Fruit fly (Drosophila melanogaster): ENCODE measurements around the gene gzl.

Gene gzl

DNA sequence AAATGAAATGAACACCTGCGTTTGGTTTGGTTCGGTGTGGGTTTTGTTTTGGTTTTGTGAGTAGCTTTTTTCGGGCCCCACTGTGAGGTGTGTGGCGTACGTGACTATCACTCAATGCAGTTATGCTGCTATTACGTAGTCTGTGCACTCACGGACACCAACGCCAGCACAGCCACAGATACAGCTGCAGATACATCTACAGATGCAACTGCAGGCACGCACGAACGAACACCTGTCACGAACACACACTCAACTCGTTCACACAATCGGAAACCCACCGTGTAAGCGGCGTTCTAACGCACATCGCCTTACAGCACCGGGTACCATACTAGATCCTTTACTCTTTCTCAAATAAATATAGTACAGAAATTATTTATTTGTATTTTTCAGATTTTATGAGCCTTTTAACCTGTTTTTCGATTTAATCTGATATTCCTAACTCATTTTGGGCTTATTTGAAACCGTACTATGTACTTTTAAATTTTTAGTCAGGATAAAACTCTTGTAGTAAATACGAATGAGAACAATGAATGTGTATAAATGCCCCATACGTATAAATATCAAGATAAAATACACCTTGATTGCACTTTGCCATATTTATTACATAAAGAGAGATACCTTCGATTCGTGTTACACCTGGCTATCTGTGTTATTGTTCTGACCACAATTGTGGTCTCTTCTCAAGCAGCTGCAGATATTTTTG, 42.9 kb downstream of the gzl start (continued):
- TF ChIP-seq CG5180 (GFP tag; optimal IDR thresholded peaks at IDR 0.05) (no peak), CG3838 (GFP tag; optimal IDR thresholded peaks at IDR 0.05) (no peak), tio (GFP tag; optimal IDR thresholded peaks at IDR 0.05) (peak; percentile 3), Poxn (GFP tag; IDR thresholded peaks at IDR 0.05) (no peak), Eip74EF (GFP tag; optimal IDR thresholded peaks at IDR 0.05) (no peak), trem (tag; optimal IDR thresholded peaks at IDR 0.05) (no peak), CG10654 (GFP tag; optimal IDR thresholded peaks at IDR 0.05) (no peak), lbe (GFP tag; optimal IDR thresholded peaks at IDR 0.05) (no peak), tx (GFP tag; optimal IDR thresholded peaks at IDR 0.05) (no peak), Elba2 (GFP tag; optimal IDR thresholded peaks at IDR 0.05) (no peak), CG16815 (GFP tag; optimal IDR thresholded peaks at IDR 0.05) (peak; percentile 10), Hr78 (GFP tag; optimal IDR thresholded peaks at IDR 0.05) (no peak), CG9817 (tag; optimal IDR thresholded peaks at IDR 0.05) (no peak), CG1602 (GFP tag; optimal IDR thresholded peaks at IDR 0.05) (peak; percentile 35), nmo (GFP tag; optimal IDR thresholded peaks at IDR 0.05) (peak; percentile 49), sc (optimal IDR thresholded peaks at IDR 0.05) (no peak), sc (GFP tag; optimal IDR thresholded peaks at IDR 0.05) (peak; percentile 35), ac (GFP tag; optimal IDR thresholded peaks at IDR 0.05) (peak; percentile 59), Ssrp (tag; optimal IDR thresholded peaks at IDR 0.05) (no peak), her (GFP tag; optimal IDR thresholded peaks at IDR 0.05) (no peak), CG4820 (GFP tag; optimal IDR thresholded peaks at IDR 0.05) (peak; percentile 18), row (GFP tag; IDR thresholded peaks at IDR 0.05) (0 out of 3 replicates have a peak, but pooled peaks have one; percentile 22), CG9215 (GFP tag; IDR thresholded peaks at IDR 0.05) (no peak), CG2678 (tag; optimal IDR thresholded peaks at IDR 0.05) (peak; percentile 21), sim (GFP tag; IDR thresholded peaks at IDR 0.05) (no peak), CG15269 (tag; optimal IDR thresholded peaks at IDR 0.05) (no peak), Atf6 (GFP tag; IDR thresholded peaks at IDR 0.05) (no peak), H2.0 (GFP tag; IDR thresholded peaks at IDR 0.05) (no peak), CG30403 (GFP tag; optimal IDR thresholded peaks at IDR 0.05) (peak; percentile 26), NFAT (GFP tag; IDR thresholded peaks at IDR 0.05) (no peak), ken (GFP tag; IDR thresholded peaks at IDR 0.05) (no peak), sna (GFP tag; IDR thresholded peaks at IDR 0.05; ENCODE audit: partially characterized antibody) (no peak), odd (GFP tag; optimal IDR thresholded peaks at IDR 0.05) (no peak), Sox102F (GFP tag; optimal IDR thresholded peaks at IDR 0.05) (no peak), CG2202 (tag; optimal IDR thresholded peaks at IDR 0.05) (peak; percentile 18), mam (GFP tag; optimal IDR thresholded peaks at IDR 0.05) (no peak), CG6175 (GFP tag; IDR thresholded peaks at IDR 0.05) (no peak), Doc2 (GFP tag; IDR thresholded peaks at IDR 0.05) (no peak), vnd (GFP tag; IDR thresholded peaks at IDR 0.05; ENCODE audit: partially characterized antibody) (no peak), tna (GFP tag; IDR thresholded peaks at IDR 0.05; ENCODE audit: partially characterized antibody) (no peak), Nf-YB (GFP tag; optimal IDR thresholded peaks at IDR 0.05) (no peak), Atf-2 (GFP tag; optimal IDR thresholded peaks at IDR 0.05) (no peak), CG34224 (GFP tag; IDR thresholded peaks at IDR 0.05; ENCODE audit: partially characterized antibody) (no peak), CG2889 (GFP tag; IDR thresholded peaks at IDR 0.05) (no peak), CG14667 (GFP tag; IDR thresholded peaks at IDR 0.05) (no peak), Trl (optimal IDR thresholded peaks at IDR 0.05) (no peak), Trl (GFP tag; optimal IDR thresholded peaks at IDR 0.05) (no peak), CG31441 (GFP tag; IDR thresholded peaks at IDR 0.05) (peak; percentile 33; the same call in 1 of the 2 replicates), yki (optimal IDR thresholded peaks at IDR 0.05) (no peak), CG6254 (GFP tag; optimal IDR thresholded peaks at IDR 0.05) (no peak), CG6683 (GFP tag; optimal IDR thresholded peaks at IDR 0.05) (no peak)
